Worm (Caenorhabditis elegans): ENCODE results near the gene F29B9.11.

ce11 chrIV:4667383-4667782 lies 7.4 kb upstream of the F29B9.11 start:
- TF ChIP-seq ama-1 (optimal IDR thresholded peaks at IDR 0.05) (no peak), lim-6 (tag; optimal IDR thresholded peaks at IDR 0.05) (no peak), tbx-2 (tag; optimal IDR thresholded peaks at IDR 0.05) (no peak), dve-1 (tag; optimal IDR thresholded peaks at IDR 0.05) (no peak), dmd-4 (tag; optimal IDR thresholded peaks at IDR 0.05; ENCODE audit: borderline replicate concordance) (no peak)
